Worm (Caenorhabditis elegans): ENCODE measurements around the gene gst-32.

- no peak for TF ChIP-seq cnd-1 (tag; optimal IDR thresholded peaks at IDR 0.05)
- no peak for TF ChIP-seq nhr-2 (tag; optimal IDR thresholded peaks at IDR 0.05)
Observed at ce11 chrII:15157880-15158279, 20.5 kb downstream of the gst-32 start, which contains the start of gene ptr-20.

All from whole organism, mixed stage, embryonic.